Fruit fly (Drosophila melanogaster) whole organism, embryonic: ENCODE results near the gene CG13008.

Experiments
- Awh ChIP-seq: fragments of 200-800 bp; sonication (Bioruptor generic); IDR thresholded peaks from 2 replicates; pipeline ENCODE4, ENCODE4 v1.3.6; 2022; ENCODE audit warnings: missing biosample characterization, missing genetic modification characterization
- CG11504 ChIP-seq: fragments of 200-800 bp; sonication (Bioruptor generic); optimal IDR thresholded peaks from 3 replicates; lab custom pipeline; 2019; ENCODE audit warnings: missing biosample characterization, mild to moderate bottlenecking, missing genetic modification characterization, moderate library complexity
- CG11696 ChIP-seq: fragments of 200-800 bp; sonication (Bioruptor generic); IDR thresholded peaks from 2 replicates; pipeline ENCODE4 v1.3.6; 2022; ENCODE audit warnings: missing biosample characterization, missing genetic modification characterization
- CG12155 ChIP-seq: fragments of 200-800 bp; sonication (Bioruptor generic); optimal IDR thresholded peaks from 3 replicates; lab custom pipeline; 2016; ENCODE audit warnings: missing biosample characterization, missing genetic modification characterization
- CG1602 ChIP-seq: fragments of 200-800 bp; sonication (Bioruptor generic); optimal IDR thresholded peaks from 3 replicates; lab custom pipeline; 2016; ENCODE audit warnings: missing biosample characterization, missing genetic modification characterization
- CG16815 ChIP-seq: fragments of 200-800 bp; sonication (Bioruptor generic); optimal IDR thresholded peaks from 3 replicates; lab custom pipeline; 2017; ENCODE audit warnings: missing biosample characterization, mild to moderate bottlenecking, missing genetic modification characterization
- CG17361 ChIP-seq: fragments of 200-800 bp; sonication (Bioruptor generic); IDR thresholded peaks from 3 replicates; pipeline ENCODE4 v1.3.6; 2022; ENCODE audit warnings: missing biosample characterization, missing genetic modification characterization
- CG17385 ChIP-seq: fragments of 200-800 bp; sonication (Bioruptor generic); optimal IDR thresholded peaks from 3 replicates; lab custom pipeline; 2018; ENCODE audit warnings: missing biosample characterization, mild to moderate bottlenecking, missing genetic modification characterization
- CG18619 ChIP-seq: fragments of 200-800 bp; sonication (Bioruptor generic); optimal IDR thresholded peaks from 3 replicates; lab custom pipeline; 2017; ENCODE audit warnings: missing biosample characterization, mild to moderate bottlenecking, missing genetic modification characterization
- CG18764 ChIP-seq: fragments of 200-800 bp; sonication (Bioruptor generic); optimal IDR thresholded peaks from 3 replicates; lab custom pipeline; 2016; ENCODE audit warnings: missing biosample characterization, missing genetic modification characterization
- CG2129 ChIP-seq: fragments of 200-800 bp; sonication (Bioruptor generic); IDR thresholded peaks from 2 replicates; pipeline ENCODE4 v1.3.6; 2022; ENCODE audit warnings: missing biosample characterization, missing genetic modification characterization; ENCODE audit not compliant: partially characterized antibody
- CG2889 ChIP-seq: fragments of 200-800 bp; sonication (Bioruptor generic); IDR thresholded peaks from 3 replicates; pipeline ENCODE4 v1.3.6; 2022; ENCODE audit warnings: missing biosample characterization, missing genetic modification characterization
- CG31365 ChIP-seq: fragments of 200-800 bp; sonication (Bioruptor generic); optimal IDR thresholded peaks from 2 replicates; lab custom pipeline; 2018; ENCODE audit warnings: missing biosample characterization, mild to moderate bottlenecking, missing genetic modification characterization
- CG3847 ChIP-seq: fragments of 200-800 bp; sonication (Bioruptor generic); IDR thresholded peaks from 2 replicates; pipeline ENCODE4 v1.3.6; 2022; ENCODE audit warnings: missing biosample characterization, missing genetic modification characterization
- CG6765 ChIP-seq: fragments of 200-800 bp; sonication (Bioruptor generic); optimal IDR thresholded peaks from 3 replicates; lab custom pipeline; 2017; ENCODE audit warnings: missing biosample characterization, mild to moderate bottlenecking, missing genetic modification characterization
- CG7271 ChIP-seq: fragments of 200-800 bp; sonication (Bioruptor generic); optimal IDR thresholded peaks from 2 replicates; lab custom pipeline; 2018; ENCODE audit warnings: missing biosample characterization, mild to moderate bottlenecking, missing genetic modification characterization, moderate library complexity
- CG7745 ChIP-seq: fragments of 200-800 bp; sonication (Bioruptor generic); optimal IDR thresholded peaks from 2 replicates; lab custom pipeline; 2018; ENCODE audit warnings: missing biosample characterization, mild to moderate bottlenecking, missing genetic modification characterization, moderate library complexity
- CG8281 ChIP-seq: fragments of 200-800 bp; sonication (Bioruptor generic); optimal IDR thresholded peaks from 2 replicates; lab custom pipeline; 2018; ENCODE audit warnings: missing biosample characterization, mild to moderate bottlenecking, missing genetic modification characterization, moderate library complexity
- CG9932 ChIP-seq: fragments of 200-800 bp; sonication (Bioruptor generic); IDR thresholded peaks from 2 replicates; pipeline ENCODE4 v1.3.6; 2022; ENCODE audit warnings: missing biosample characterization, missing genetic modification characterization
- CTCF ChIP-seq: fragments of 200-800 bp; sonication (Bioruptor generic); optimal IDR thresholded peaks from 2 replicates; lab custom pipeline; 2017; ENCODE audit warnings: missing biosample characterization, mild to moderate bottlenecking, missing genetic modification characterization, moderate library complexity
- Camta ChIP-seq: fragments of 200-800 bp; sonication (Bioruptor generic); optimal IDR thresholded peaks from 2 replicates; lab custom pipeline; 2016; ENCODE audit warnings: missing biosample characterization, missing genetic modification characterization
- Dll ChIP-seq: fragments of 200-800 bp; sonication (Bioruptor generic); IDR thresholded peaks from 4 replicates; pipeline ENCODE4 v1.3.6; 2022; ENCODE audit warnings: missing biosample characterization, missing genetic modification characterization; ENCODE audit not compliant: partially characterized antibody
- Drgx ChIP-seq: fragments of 200-800 bp; sonication (Bioruptor generic); IDR thresholded peaks from 2 replicates; pipeline ENCODE4 v1.3.6; 2022; ENCODE audit warnings: missing biosample characterization, missing genetic modification characterization
- Ets65A ChIP-seq: fragments of 200-800 bp; sonication (Bioruptor generic); peaks from one replicate; lab custom pipeline; 2016; ENCODE audit warnings: missing biosample characterization, missing genetic modification characterization
- HLH4C ChIP-seq: fragments of 200-800 bp; sonication (Bioruptor generic); IDR thresholded peaks from 3 replicates; pipeline ENCODE4 v1.3.6; 2022; ENCODE audit warnings: missing biosample characterization, missing genetic modification characterization; ENCODE audit not compliant: partially characterized antibody
- HLH54F ChIP-seq: fragments of 200-800 bp; sonication (Bioruptor generic); optimal IDR thresholded peaks from 3 replicates; lab custom pipeline; 2016; ENCODE audit warnings: missing biosample characterization, missing genetic modification characterization
- Hr78 ChIP-seq, 2 experiments: fragments of 200-800 bp in 1 of 2; fragments of >200 bp in 1 of 2; sonication (Bioruptor generic) in 1 of 2; optimal IDR thresholded peaks; 2 replicates each; lab custom pipeline; 2017 to 2019; ENCODE audit warnings: missing biosample characterization in 2 of 2, missing genetic modification characterization in 2 of 2, mild to moderate bottlenecking in 1 of 2, moderate library complexity in 1 of 2
- NC2β ChIP-seq: fragments of 200-800 bp; sonication (Bioruptor generic); optimal IDR thresholded peaks from 2 replicates; lab custom pipeline; 2016; ENCODE audit warnings: missing biosample characterization, missing genetic modification characterization
- Nf-YA ChIP-seq: fragments of 200-800 bp; sonication (Bioruptor generic); IDR thresholded peaks from 2 replicates; pipeline ENCODE4 v1.3.6; 2022; ENCODE audit warnings: missing biosample characterization, missing genetic modification characterization
- Nf-YB ChIP-seq: fragments of 200-800 bp; sonication (Bioruptor generic); optimal IDR thresholded peaks from 3 replicates; lab custom pipeline; 2019; ENCODE audit warnings: missing biosample characterization, mild to moderate bottlenecking, missing genetic modification characterization, moderate library complexity
- amos ChIP-seq: fragments of 200-800 bp; sonication (Bioruptor generic); IDR thresholded peaks from 2 replicates; pipeline ENCODE4 v1.3.6; 2022; ENCODE audit warnings: missing biosample characterization, missing genetic modification characterization; ENCODE audit not compliant: partially characterized antibody
- aop ChIP-seq: fragments of 200-800 bp; sonication (Bioruptor generic); IDR thresholded peaks from 2 replicates; pipeline ENCODE4 v1.3.6; 2022; ENCODE audit warnings: missing biosample characterization, missing genetic modification characterization
- ato ChIP-seq: fragments of 200-800 bp; sonication (Bioruptor generic); IDR thresholded peaks from 2 replicates; pipeline ENCODE4 v1.3.6; 2022; ENCODE audit warnings: missing biosample characterization, missing genetic modification characterization; ENCODE audit not compliant: partially characterized antibody
- br ChIP-seq: fragments of >200 bp; optimal IDR thresholded peaks from 2 replicates; lab custom pipeline; 2017
- btn ChIP-seq: fragments of 200-800 bp; sonication (Bioruptor generic); optimal IDR thresholded peaks from 2 replicates; lab custom pipeline; 2016; ENCODE audit warnings: missing biosample characterization, missing genetic modification characterization
- cwo ChIP-seq: fragments of 200-800 bp; sonication (Bioruptor generic); optimal IDR thresholded peaks from 3 replicates; lab custom pipeline; 2017; ENCODE audit warnings: missing biosample characterization, missing genetic modification characterization, mild to moderate bottlenecking, moderate library complexity, missing genetic modification reagents
- dysf ChIP-seq: fragments of 200-800 bp; sonication (Bioruptor generic); IDR thresholded peaks from 3 replicates; pipeline ENCODE4 v1.3.6; 2022; ENCODE audit warnings: missing biosample characterization, missing genetic modification characterization
- eyg ChIP-seq: fragments of 200-800 bp; sonication (Bioruptor generic); optimal IDR thresholded peaks from 3 replicates; lab custom pipeline; 2016; ENCODE audit warnings: missing biosample characterization, missing genetic modification characterization
- fru ChIP-seq: fragments of >200 bp; optimal IDR thresholded peaks from 2 replicates; lab custom pipeline; 2017
- klu ChIP-seq: fragments of 200-800 bp; sonication (Bioruptor generic); IDR thresholded peaks from 2 replicates; pipeline ENCODE4 v1.3.6; 2022; ENCODE audit warnings: missing biosample characterization, missing genetic modification characterization
- nmo ChIP-seq: fragments of 200-800 bp; sonication (Bioruptor generic); optimal IDR thresholded peaks from 2 replicates; lab custom pipeline; 2018; ENCODE audit warnings: missing biosample characterization, mild to moderate bottlenecking, missing genetic modification characterization, moderate library complexity
- nom ChIP-seq: fragments of 200-800 bp; sonication (Bioruptor generic); optimal IDR thresholded peaks from 2 replicates; lab custom pipeline; 2017; ENCODE audit warnings: missing biosample characterization, missing genetic modification characterization, mild to moderate bottlenecking, moderate library complexity, missing genetic modification reagents
- odd ChIP-seq: fragments of 200-800 bp; sonication (Bioruptor generic); optimal IDR thresholded peaks from 2 replicates; lab custom pipeline; 2017; ENCODE audit warnings: missing biosample characterization, mild to moderate bottlenecking, missing genetic modification characterization
- pita ChIP-seq: fragments of 200-800 bp; sonication (Bioruptor generic); optimal IDR thresholded peaks from 2 replicates; lab custom pipeline; 2017; ENCODE audit warnings: missing biosample characterization, mild to moderate bottlenecking, missing genetic modification characterization
- repo ChIP-seq: fragments of 200-800 bp; sonication (Bioruptor generic); optimal IDR thresholded peaks from 2 replicates; lab custom pipeline; 2016; ENCODE audit warnings: missing biosample characterization, missing genetic modification characterization
- row ChIP-seq: fragments of 200-800 bp; sonication (Bioruptor generic); IDR thresholded peaks from 3 replicates; pipeline ENCODE4 v1.3.6; 2022; ENCODE audit warnings: missing biosample characterization, missing genetic modification characterization
- scrt ChIP-seq: fragments of 200-800 bp; sonication (Bioruptor generic); optimal IDR thresholded peaks from 2 replicates; lab custom pipeline; 2018; ENCODE audit warnings: missing biosample characterization, mild to moderate bottlenecking, missing genetic modification characterization, moderate library complexity
- sd ChIP-seq: fragments of 200-800 bp; sonication (Bioruptor generic); optimal IDR thresholded peaks from 3 replicates; lab custom pipeline; 2018; ENCODE audit warnings: missing biosample characterization, mild to moderate bottlenecking, missing genetic modification characterization, moderate library complexity
- slp2 ChIP-seq: fragments of 200-800 bp; sonication (Bioruptor generic); optimal IDR thresholded peaks from 2 replicates; lab custom pipeline; 2016; ENCODE audit warnings: missing biosample characterization, missing genetic modification characterization
- sna ChIP-seq: fragments of 200-800 bp; sonication (Bioruptor generic); IDR thresholded peaks from 2 replicates; pipeline ENCODE4 v1.3.6; 2022; ENCODE audit warnings: missing biosample characterization, missing genetic modification characterization; ENCODE audit not compliant: partially characterized antibody
- stc ChIP-seq: fragments of 200-800 bp; sonication (Bioruptor generic); IDR thresholded peaks from 2 replicates; pipeline ENCODE4 v1.3.6; 2022; ENCODE audit warnings: missing biosample characterization, missing genetic modification characterization
- usp ChIP-seq: fragments of >200 bp; optimal IDR thresholded peaks from 2 replicates; lab custom pipeline; 2017; ENCODE audit warnings: missing biosample characterization, missing genetic modification characterization

CG13008 gene

DNA sequence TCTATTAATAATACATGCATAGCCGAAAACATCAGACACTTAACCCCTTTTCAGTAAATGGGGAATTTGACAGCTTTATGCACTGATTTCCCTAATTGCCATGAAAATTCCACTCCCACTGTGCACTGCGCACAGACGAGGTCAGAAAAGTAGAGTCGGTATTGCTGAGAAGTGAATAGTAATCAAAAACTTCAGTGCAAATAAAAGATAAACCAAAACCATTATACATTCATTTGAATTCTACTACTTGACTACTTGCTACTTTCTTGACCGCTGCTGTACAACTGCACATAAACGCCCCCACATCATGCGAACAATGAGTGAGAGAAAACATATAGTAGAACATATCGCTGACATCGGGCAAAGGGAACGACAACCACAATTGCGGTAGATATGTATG is 19.7 kb upstream of the CG13008 start (continued):
- TF ChIP-seq cwo (peak; percentile 55), Ets65A (peak; percentile 97), CG31365 (tag; lab: Kevin White, UChicago) (peak; percentile 61), scrt (GFP tag; lab: Kevin White, UChicago) (peak; percentile 39), nom (GFP tag; lab: Kevin White, UChicago) (no peak), CG1602 (GFP tag; lab: Kevin White, UChicago) (peak; percentile 76), CG7745 (tag; lab: Kevin White, UChicago) (no peak), nmo (GFP tag; lab: Kevin White, UChicago) (peak; percentile 88), CG6765 (GFP tag; lab: Kevin White, UChicago) (no peak), br (lab: Kevin White, UChicago) (no peak), dysf (GFP tag; lab: Robert Waterston, UW) (peak; percentile 88), pita (no peak), HLH4C (GFP tag; lab: Robert Waterston, UW) (no peak), CTCF (GFP tag; lab: Kevin White, UChicago) (peak; percentile 49), CG12155 (GFP tag; lab: Kevin White, UChicago) (peak; percentile 58), CG8281 (peak; percentile 36), Nf-YB (GFP tag; lab: Kevin White, UChicago) (peak; percentile 63), stc (GFP tag; lab: Robert Waterston, UW) (peak; percentile 87), CG2129 (no peak), odd (peak; percentile 62), eyg (GFP tag; lab: Kevin White, UChicago) (peak; percentile 69), ato (GFP tag; lab: Robert Waterston, UW) (no peak), Hr78 (GFP tag; optimal IDR thresholded peaks at IDR 0.05; lab: Kevin White, UChicago) (peak in 1 of 2 experiments; percentile 65), CG2889 (peak; percentile 84), CG18764 (peak; percentile 81), klu (peak; percentile 72; the same call in 1 of the 2 replicates), Dll (GFP tag; lab: Robert Waterston, UW) (no peak), Nf-YA (GFP tag; lab: Robert Waterston, UW) (peak; percentile 79), HLH54F (GFP tag; lab: Kevin White, UChicago) (peak; percentile 66), CG7271 (tag; lab: Kevin White, UChicago) (peak; percentile 33), NC2β (peak; percentile 85), aop (GFP tag; lab: Robert Waterston, UW) (peak; percentile 80), sd (tag; lab: Kevin White, UChicago) (peak; percentile 69), Camta (GFP tag; lab: Kevin White, UChicago) (peak; percentile 80), sna (GFP tag; lab: Robert Waterston, UW) (no peak), CG11696 (GFP tag; lab: Robert Waterston, UW) (peak; percentile 97), CG16815 (GFP tag; lab: Kevin White, UChicago) (peak; percentile 76), fru (no peak), repo (GFP tag; lab: Kevin White, UChicago) (peak; percentile 82), CG11504 (tag; lab: Kevin White, UChicago) (peak; percentile 88), Awh (peak; percentile 91), usp (GFP tag; lab: Kevin White, UChicago) (no peak), amos (GFP tag; lab: Robert Waterston, UW) (no peak), Drgx (GFP tag; lab: Robert Waterston, UW) (peak; percentile 90), row (GFP tag; lab: Robert Waterston, UW) (peak; percentile 88), btn (GFP tag; lab: Kevin White, UChicago) (peak; percentile 81), slp2 (GFP tag; lab: Kevin White, UChicago) (peak; percentile 78), CG17385 (GFP tag; lab: Kevin White, UChicago) (peak; percentile 83), CG18619 (GFP tag; lab: Kevin White, UChicago) (peak; percentile 73), CG17361 (peak; percentile 85), CG9932 (GFP tag; lab: Robert Waterston, UW) (peak; percentile 48), CG3847 (GFP tag; lab: Robert Waterston, UW) (peak; percentile 61)
